Worm (Caenorhabditis elegans): Measurements from ENCODE around the gene K08F8.7.

DNA sequence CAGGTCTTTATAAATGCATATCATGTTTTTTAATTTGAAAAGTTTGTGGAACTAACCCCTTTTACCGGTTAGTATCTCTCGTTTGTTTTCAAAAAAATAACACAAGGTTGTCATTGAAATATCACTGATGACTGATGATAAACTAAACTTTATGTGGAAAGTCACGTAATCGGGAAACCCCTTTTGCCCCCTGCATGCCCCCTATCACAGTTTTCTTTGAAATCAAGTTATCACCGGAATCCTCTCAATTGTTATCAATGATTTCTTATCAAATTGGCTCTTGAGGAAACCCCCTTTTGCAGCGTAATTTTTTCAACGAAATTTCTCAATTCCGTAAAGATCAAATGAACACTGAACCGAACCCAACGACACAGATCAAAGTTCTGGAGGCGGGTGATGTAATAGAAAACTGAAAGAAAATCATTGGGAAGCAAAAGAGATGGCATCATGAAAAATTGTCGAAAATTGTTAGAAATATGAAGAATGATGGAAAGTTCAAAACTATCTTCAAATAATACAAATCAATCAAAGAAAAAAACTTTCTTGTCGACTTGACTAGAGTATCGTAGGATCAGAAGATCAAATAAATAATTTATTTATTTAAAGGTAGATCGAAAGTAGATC, 14.7 kb downstream of the K08F8.7 start:
- TF ChIP-seq unc-42 (tag; optimal IDR thresholded peaks at IDR 0.05) (no peak), ref-2 (tag; optimal IDR thresholded peaks at IDR 0.05) (no peak), lim-6 (tag; optimal IDR thresholded peaks at IDR 0.05) (no peak), unc-55 (GFP tag; optimal IDR thresholded peaks at IDR 0.05) (no peak)

Data from whole organism, late embryonic.